Worm (Caenorhabditis elegans) whole organism, L3 larva: ENCODE data around the gene str-30.
A peak's percentile ranks its signal among the peaks of the same experiment; 100 is the strongest.

ENCODE experiments used
- R02D3.7 ChIP-seq: fragments of 150-350 bp; optimal IDR thresholded peaks from 2 replicates; lab custom pipeline; 2014; ENCODE audit warnings: missing biosample characterization, missing genetic modification characterization
- ZK546.5 ChIP-seq: sonication (generic microtip); optimal IDR thresholded peaks from 2 replicates; lab custom pipeline; 2017; ENCODE audit warnings: missing biosample characterization, missing genetic modification characterization
- aly-2 ChIP-seq: fragments of 150-350 bp; optimal IDR thresholded peaks from 2 replicates; lab custom pipeline; 2014; ENCODE audit warnings: missing biosample characterization, missing genetic modification characterization
- ama-1 ChIP-seq: fragments of 150-350 bp; optimal IDR thresholded peaks from 2 replicates; lab custom pipeline; 2018
- ceh-16 ChIP-seq: sonication (generic microtip); optimal IDR thresholded peaks from 2 replicates; lab custom pipeline; 2017; ENCODE audit warnings: missing biosample characterization, missing genetic modification characterization
- ceh-28 ChIP-seq: fragments of 150-350 bp; optimal IDR thresholded peaks from 2 replicates; lab custom pipeline; 2014; ENCODE audit warnings: missing biosample characterization, missing genetic modification reagents, missing genetic modification characterization
- ceh-82 ChIP-seq: fragments of 150-350 bp; optimal IDR thresholded peaks from 2 replicates; lab custom pipeline; 2014; ENCODE audit warnings: missing biosample characterization, missing genetic modification characterization
- ceh-9 ChIP-seq: sonication (generic microtip); optimal IDR thresholded peaks from 2 replicates; lab custom pipeline; 2018; ENCODE audit warnings: missing biosample characterization, missing genetic modification characterization
- daf-12 ChIP-seq: fragments of 150-350 bp; optimal IDR thresholded peaks from 2 replicates; lab custom pipeline; 2014; ENCODE audit warnings: missing biosample characterization, missing genetic modification reagents, missing genetic modification characterization
- egl-27 ChIP-seq: sonication (generic microtip); optimal IDR thresholded peaks from 4 replicates; lab custom pipeline; 2017; ENCODE audit warnings: missing biosample characterization, missing genetic modification reagents, missing genetic modification characterization
- elt-1 ChIP-seq: fragments of 150-350 bp; optimal IDR thresholded peaks from 2 replicates; lab custom pipeline; 2014; ENCODE audit warnings: missing biosample characterization, missing genetic modification characterization
- elt-2 ChIP-seq: sonication (generic microtip); optimal IDR thresholded peaks from 2 replicates; lab custom pipeline; 2016; ENCODE audit warnings: missing genetic modification reagents, mild to moderate bottlenecking, missing genetic modification characterization, missing compliant biosample characterization
- elt-3 ChIP-seq, 3 experiments: fragments of 150-350 bp in 1 of 3; sonication (generic microtip) in 2 of 3; optimal IDR thresholded peaks; 2 replicates in 2 of 3; 4 replicates in 1 of 3; lab custom pipeline; 2014 to 2017; ENCODE audit warnings: missing biosample characterization in 3 of 3, missing genetic modification characterization in 3 of 3
- eor-1 ChIP-seq, 2 experiments: fragments of 150-350 bp; optimal IDR thresholded peaks; 2 replicates each; lab custom pipeline; 2014 to 2018; ENCODE audit warnings: missing biosample characterization in 2 of 2, missing genetic modification characterization in 2 of 2
- fkh-10 ChIP-seq: sonication (generic microtip); optimal IDR thresholded peaks from 2 replicates; lab custom pipeline; 2017; ENCODE audit warnings: missing biosample characterization, missing genetic modification reagents, missing genetic modification characterization
- fkh-2 ChIP-seq: fragments of 150-350 bp; optimal IDR thresholded peaks from 2 replicates; lab custom pipeline; 2014; ENCODE audit warnings: missing biosample characterization, missing genetic modification reagents, missing genetic modification characterization
- fos-1 ChIP-seq: fragments of 150-350 bp; optimal IDR thresholded peaks from 2 replicates; lab custom pipeline; 2014; ENCODE audit warnings: missing biosample characterization, missing genetic modification characterization
- hmg-11 ChIP-seq: sonication (generic microtip); optimal IDR thresholded peaks from 2 replicates; lab custom pipeline; 2016; ENCODE audit warnings: missing genetic modification characterization, missing compliant biosample characterization
- jun-1 ChIP-seq: fragments of 150-350 bp; optimal IDR thresholded peaks from 2 replicates; lab custom pipeline; 2014; ENCODE audit warnings: missing biosample characterization, missing genetic modification reagents, missing genetic modification characterization
- lin-15B ChIP-seq: fragments of 150-350 bp; optimal IDR thresholded peaks from 2 replicates; lab custom pipeline; 2014; ENCODE audit warnings: missing biosample characterization, missing genetic modification characterization
- lin-39 ChIP-seq: fragments of 150-350 bp; optimal IDR thresholded peaks from 2 replicates; lab custom pipeline; 2018; ENCODE audit warnings: missing biosample characterization, missing genetic modification reagents, missing genetic modification characterization
- lsy-12 ChIP-seq: sonication (generic microtip); optimal IDR thresholded peaks from 2 replicates; lab custom pipeline; 2016; ENCODE audit warnings: mild to moderate bottlenecking, missing genetic modification characterization, missing compliant biosample characterization
- mml-1 ChIP-seq: fragments of 150-350 bp; sonication (generic microtip); optimal IDR thresholded peaks from 3 replicates; lab custom pipeline; 2014; ENCODE audit warnings: missing biosample characterization, missing genetic modification characterization
- nfya-1 ChIP-seq: sonication (generic microtip); optimal IDR thresholded peaks from 2 replicates; lab custom pipeline; 2017; ENCODE audit warnings: missing genetic modification characterization, mild to moderate bottlenecking, missing compliant biosample characterization, antibody characterized with exemption, moderate library complexity; ENCODE audit not compliant: insufficient read depth
- nhr-11 ChIP-seq: fragments of 150-350 bp; optimal IDR thresholded peaks from 2 replicates; lab custom pipeline; 2014; ENCODE audit warnings: missing biosample characterization, missing genetic modification characterization
- nhr-23 ChIP-seq: fragments of 150-350 bp; optimal IDR thresholded peaks from 2 replicates; lab custom pipeline; 2014; ENCODE audit warnings: missing biosample characterization, missing genetic modification reagents, missing genetic modification characterization
- nhr-237 ChIP-seq: fragments of 150-350 bp; optimal IDR thresholded peaks from 2 replicates; lab custom pipeline; 2014; ENCODE audit warnings: missing biosample characterization, missing genetic modification characterization
- nhr-25 ChIP-seq: sonication (generic microtip); optimal IDR thresholded peaks from 2 replicates; lab custom pipeline; 2017; ENCODE audit warnings: missing biosample characterization, missing genetic modification characterization
- nhr-28 ChIP-seq: fragments of 150-350 bp; optimal IDR thresholded peaks from 2 replicates; lab custom pipeline; 2014; ENCODE audit warnings: missing biosample characterization, missing genetic modification characterization
- nhr-43 ChIP-seq: sonication (generic microtip); optimal IDR thresholded peaks from 2 replicates; lab custom pipeline; 2016; ENCODE audit warnings: mild to moderate bottlenecking, missing genetic modification characterization, missing compliant biosample characterization; ENCODE audit not compliant: poor library complexity, severe bottlenecking
- nhr-67 ChIP-seq: fragments of 150-350 bp; optimal IDR thresholded peaks from 2 replicates; lab custom pipeline; 2014; ENCODE audit warnings: missing biosample characterization, missing genetic modification characterization
- nhr-76 ChIP-seq: fragments of 150-350 bp; sonication (generic microtip); optimal IDR thresholded peaks from 5 replicates; lab custom pipeline; 2014; ENCODE audit warnings: missing biosample characterization, missing genetic modification characterization
- nhr-77 ChIP-seq: fragments of 150-350 bp; optimal IDR thresholded peaks from 2 replicates; lab custom pipeline; 2014; ENCODE audit warnings: missing biosample characterization, missing genetic modification characterization
- pha-4 ChIP-seq: fragments of 150-350 bp; optimal IDR thresholded peaks from 2 replicates; lab custom pipeline; 2014; ENCODE audit warnings: missing biosample characterization, missing genetic modification reagents, missing genetic modification characterization
- pqm-1 ChIP-seq: fragments of 150-350 bp; optimal IDR thresholded peaks from 2 replicates; lab custom pipeline; 2017; ENCODE audit warnings: missing biosample characterization, missing genetic modification characterization, inconsistent platforms
- skn-1 ChIP-seq: fragments of 150-350 bp; optimal IDR thresholded peaks from 2 replicates; lab custom pipeline; 2014; ENCODE audit warnings: missing biosample characterization, missing genetic modification characterization
- snpc-4 ChIP-seq: fragments of 150-350 bp; optimal IDR thresholded peaks from 2 replicates; lab custom pipeline; 2014; ENCODE audit warnings: missing biosample characterization, missing genetic modification characterization
- tbx-2 ChIP-seq: sonication (generic microtip); optimal IDR thresholded peaks from 2 replicates; lab custom pipeline; 2016; ENCODE audit warnings: mild to moderate bottlenecking, missing genetic modification characterization, missing compliant biosample characterization
- unc-39 ChIP-seq: sonication (generic microtip); optimal IDR thresholded peaks from 4 replicates; lab custom pipeline; 2017; ENCODE audit warnings: missing biosample characterization, missing genetic modification characterization
- unc-62 ChIP-seq: fragments of 150-350 bp; sonication (generic microtip); optimal IDR thresholded peaks from 4 replicates; lab custom pipeline; 2014; ENCODE audit warnings: missing biosample characterization, missing genetic modification reagents, missing genetic modification characterization
- zag-1 ChIP-seq: fragments of 150-350 bp; optimal IDR thresholded peaks from 2 replicates; lab custom pipeline; 2014; ENCODE audit warnings: missing biosample characterization, missing genetic modification characterization
- ztf-11 ChIP-seq: fragments of 150-350 bp; optimal IDR thresholded peaks from 2 replicates; lab custom pipeline; 2014; ENCODE audit warnings: missing biosample characterization, missing genetic modification characterization
- ztf-4 ChIP-seq: fragments of 150-350 bp; optimal IDR thresholded peaks from 2 replicates; lab custom pipeline; 2014; ENCODE audit warnings: missing biosample characterization, missing genetic modification characterization

The str-30 gene

DNA sequence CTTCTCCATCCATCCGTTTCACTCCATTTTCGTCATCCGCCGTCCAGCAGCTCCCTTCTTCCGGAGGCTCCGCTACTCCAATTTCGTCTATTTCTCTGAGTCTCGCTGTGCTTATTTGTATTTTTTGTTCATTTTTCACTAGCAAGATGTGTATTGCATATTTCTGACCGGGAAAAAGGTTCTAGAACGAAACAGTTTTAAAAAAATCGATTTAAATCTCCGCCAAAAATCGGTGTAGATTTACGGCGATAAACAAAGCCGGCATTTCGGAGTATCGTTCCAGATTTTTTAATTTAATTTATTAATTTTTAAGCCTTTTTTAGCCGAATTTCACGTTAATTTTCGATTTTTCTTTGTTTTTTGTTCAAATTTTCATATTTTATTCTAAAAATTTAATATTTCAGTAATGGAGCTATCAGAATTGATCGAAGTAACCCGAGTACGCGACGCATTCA, 18.3 kb downstream of the str-30 start, which contains the start of gene mtm-9 (continued):
- TF ChIP-seq unc-62 (GFP tag; lab: Kevin White, UChicago) (no peak), nhr-76 (no peak), tbx-2 (tag; lab: Kevin White, UChicago) (no peak), eor-1 (tag; optimal IDR thresholded peaks at IDR 0.05; lab: Kevin White, UChicago) (no peak), jun-1 (peak; percentile 6), unc-39 (no peak), fkh-2 (tag; lab: Kevin White, UChicago) (no peak), fos-1 (no peak), ztf-4 (tag; lab: Kevin White, UChicago) (no peak), pha-4 (tag; lab: Kevin White, UChicago) (peak; percentile 75), nhr-237 (tag; lab: Kevin White, UChicago) (no peak), daf-12 (tag; lab: Kevin White, UChicago) (no peak)
- TF ChIP-seq, all 47 proteins: peak for 9

DNA sequence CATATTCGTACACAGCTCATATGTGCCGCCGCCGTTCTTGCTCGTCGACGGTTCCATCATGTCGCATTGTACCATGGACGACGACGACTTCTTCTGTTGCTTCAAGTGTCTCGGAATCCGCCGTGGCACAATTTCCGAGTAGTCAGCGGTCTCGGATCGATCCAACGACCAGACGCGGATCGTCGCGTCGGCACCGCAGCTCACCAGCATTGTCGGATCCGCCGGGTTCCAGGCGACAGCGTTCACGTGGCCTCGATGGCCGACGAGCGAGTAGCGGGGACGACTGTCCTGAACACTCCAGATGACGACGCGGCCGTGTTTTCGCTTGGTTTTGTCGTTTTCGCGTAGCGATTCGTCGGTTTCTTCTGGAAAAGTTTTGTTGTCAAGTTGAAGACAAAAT, 25.5 kb downstream of the str-30 start:
- TF ChIP-seq pha-4 (tag; lab: Kevin White, UChicago) (no peak), nhr-23 (tag; lab: Kevin White, UChicago) (no peak), pqm-1 (no peak), nhr-237 (tag; lab: Kevin White, UChicago) (no peak)

ce11 chrV:3756887-3757286, 32.0 kb downstream of the str-30 start, which contains the start of gene gid-7:
gid-7 (minus strand) TSS chrV:3757074.
- no peak for TF ChIP-seq nhr-67
- no peak for TF ChIP-seq ztf-4 (tag; lab: Kevin White, UChicago)
- TF ChIP-seq fkh-2 (tag; lab: Kevin White, UChicago), result no peak
- TF ChIP-seq mml-1 (tag; lab: Kevin White, UChicago), result no peak
- no peak for TF ChIP-seq ceh-82
- peak; percentile 64 for TF ChIP-seq hmg-11 (tag; lab: Kevin White, UChicago)
- TF ChIP-seq elt-2, result peak; percentile 26
- TF ChIP-seq snpc-4, result peak; percentile 71
- no peak for TF ChIP-seq tbx-2 (tag; lab: Kevin White, UChicago)
- TF ChIP-seq ceh-28 (tag; lab: Kevin White, UChicago), result peak; percentile 3
- no peak for TF ChIP-seq fkh-10 (GFP tag; lab: Kevin White, UChicago)
- TF ChIP-seq pha-4 (tag; lab: Kevin White, UChicago), result peak; percentile 50
- TF ChIP-seq nfya-1, result peak; percentile 57
- TF ChIP-seq R02D3.7 (tag; lab: Kevin White, UChicago), result peak; percentile 68
- TF ChIP-seq zag-1 (tag; lab: Kevin White, UChicago), result no peak
- peak; percentile 7 for TF ChIP-seq skn-1 (tag; lab: Kevin White, UChicago)

DNA sequence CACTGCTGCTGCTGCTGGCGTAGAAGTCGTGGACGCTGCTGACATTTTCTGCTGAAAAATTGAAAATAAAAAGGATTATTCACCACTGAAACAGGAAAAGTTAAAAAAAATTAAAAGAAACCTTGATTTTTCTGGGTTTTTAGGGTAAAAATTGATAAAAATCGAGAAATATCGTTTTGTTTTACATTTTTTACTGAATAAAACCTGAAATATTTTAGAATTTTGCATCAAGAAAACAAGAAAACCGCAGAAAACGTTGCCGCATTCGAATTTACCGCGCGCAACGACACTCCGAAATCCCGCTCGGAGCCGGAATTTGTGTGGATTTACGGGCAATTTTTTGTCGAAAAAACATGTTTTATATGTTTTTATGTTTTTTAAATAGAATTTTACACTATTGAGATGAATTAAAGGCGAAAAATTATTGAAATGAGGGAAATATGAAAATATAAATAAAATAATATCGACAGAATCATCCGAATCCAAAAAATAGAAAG, 34.6 kb downstream of the str-30 start, which contains the start of gene chk-1:
Gene chk-1 (minus strand): TSS at position 51 of the 497 bp plus-strand sequence.
- TF ChIP-seq zag-1 (tag; lab: Kevin White, UChicago) (no peak), elt-2 (no peak), skn-1 (tag; lab: Kevin White, UChicago) (no peak), fos-1 (no peak), nhr-237 (tag; lab: Kevin White, UChicago) (no peak), hmg-11 (tag; lab: Kevin White, UChicago) (no peak), nhr-11 (tag; lab: Kevin White, UChicago) (no peak), nhr-76 (no peak), nhr-23 (tag; lab: Kevin White, UChicago) (peak; percentile 70), ztf-11 (tag; lab: Kevin White, UChicago) (no peak), fkh-2 (tag; lab: Kevin White, UChicago) (no peak), R02D3.7 (tag; lab: Kevin White, UChicago) (peak; percentile 96), tbx-2 (tag; lab: Kevin White, UChicago) (no peak), nhr-67 (no peak), eor-1 (tag; optimal IDR thresholded peaks at IDR 0.05; lab: Kevin White, UChicago) (no peak), unc-62 (GFP tag; lab: Kevin White, UChicago) (no peak), lin-15B (tag; lab: Kevin White, UChicago) (peak; percentile 83), elt-1 (tag; lab: Kevin White, UChicago) (no peak), snpc-4 (peak; percentile 59), mml-1 (tag; lab: Kevin White, UChicago) (no peak), ceh-28 (tag; lab: Kevin White, UChicago) (no peak), ama-1 (no peak), ceh-16 (tag; lab: Kevin White, UChicago) (no peak), nhr-25 (tag; lab: Kevin White, UChicago) (peak; percentile 37), lsy-12 (tag; lab: Kevin White, UChicago) (no peak), lin-39 (tag; lab: Kevin White, UChicago) (peak; percentile 15), nhr-77 (no peak), nhr-28 (tag; lab: Kevin White, UChicago) (no peak), nfya-1 (no peak), unc-39 (no peak), aly-2 (tag; lab: Kevin White, UChicago) (no peak), elt-3 (tag; optimal IDR thresholded peaks at IDR 0.05; lab: Kevin White, UChicago) (no peak), pqm-1 (peak; percentile 30), egl-27 (no peak), ceh-9 (tag; lab: Kevin White, UChicago) (no peak), ZK546.5 (no peak), daf-12 (tag; lab: Kevin White, UChicago) (no peak), nhr-43 (no peak), pha-4 (tag; lab: Kevin White, UChicago) (no peak), ztf-4 (tag; lab: Kevin White, UChicago) (no peak)
